Fruit fly (Drosophila melanogaster) whole organism, embryonic: ENCODE results near the gene CG10019.

Source experiments
- ATbp ChIP-seq: fragments of 200-800 bp; sonication (Bioruptor generic); optimal IDR thresholded peaks from 2 replicates; lab custom pipeline; 2017; ENCODE audit warnings: missing biosample characterization, mild to moderate bottlenecking, missing genetic modification characterization, missing genetic modification reagents
- Adf1 ChIP-seq: fragments of 200-800 bp; sonication (Bioruptor generic); IDR thresholded peaks from 2 replicates; pipeline ENCODE4 v1.3.6; 2022; ENCODE audit warnings: missing biosample characterization, missing genetic modification characterization
- CG10565 ChIP-seq: fragments of 200-800 bp; sonication (Bioruptor generic); optimal IDR thresholded peaks from 3 replicates; lab custom pipeline; 2016; ENCODE audit warnings: missing biosample characterization, mild to moderate bottlenecking, missing genetic modification characterization
- CG11504 ChIP-seq: fragments of 200-800 bp; sonication (Bioruptor generic); optimal IDR thresholded peaks from 3 replicates; lab custom pipeline; 2019; ENCODE audit warnings: missing biosample characterization, mild to moderate bottlenecking, missing genetic modification characterization, moderate library complexity
- CG13296 ChIP-seq: fragments of 200-800 bp; sonication (Bioruptor generic); optimal IDR thresholded peaks from 3 replicates; lab custom pipeline; 2018; ENCODE audit warnings: missing biosample characterization, mild to moderate bottlenecking, missing genetic modification characterization
- CG15269 ChIP-seq: fragments of 200-800 bp; sonication (Bioruptor generic); optimal IDR thresholded peaks from 2 replicates; lab custom pipeline; 2018; ENCODE audit warnings: missing biosample characterization, mild to moderate bottlenecking, missing genetic modification characterization, moderate library complexity
- CG15514 ChIP-seq: fragments of 200-800 bp; sonication (Bioruptor generic); optimal IDR thresholded peaks from 3 replicates; lab custom pipeline; 2017; ENCODE audit warnings: missing biosample characterization, missing genetic modification characterization, mild to moderate bottlenecking, moderate library complexity, missing genetic modification reagents
- CG1602 ChIP-seq: fragments of 200-800 bp; sonication (Bioruptor generic); optimal IDR thresholded peaks from 3 replicates; lab custom pipeline; 2016; ENCODE audit warnings: missing biosample characterization, missing genetic modification characterization
- CG17385 ChIP-seq: fragments of 200-800 bp; sonication (Bioruptor generic); optimal IDR thresholded peaks from 3 replicates; lab custom pipeline; 2018; ENCODE audit warnings: missing biosample characterization, mild to moderate bottlenecking, missing genetic modification characterization
- CG17568 ChIP-seq: fragments of 200-800 bp; sonication (Bioruptor generic); optimal IDR thresholded peaks from 2 replicates; lab custom pipeline; 2018; ENCODE audit warnings: missing biosample characterization, mild to moderate bottlenecking, missing genetic modification characterization, moderate library complexity
- CG1832 ChIP-seq: fragments of 200-800 bp; sonication (Bioruptor generic); optimal IDR thresholded peaks from 2 replicates; lab custom pipeline; 2017; ENCODE audit warnings: missing biosample characterization, mild to moderate bottlenecking, missing genetic modification characterization, inconsistent platforms
- CG2120 ChIP-seq: fragments of 200-800 bp; sonication (Bioruptor generic); optimal IDR thresholded peaks from 3 replicates; lab custom pipeline; 2016; ENCODE audit warnings: missing biosample characterization, missing genetic modification characterization
- CG30403 ChIP-seq: fragments of 200-800 bp; sonication (Bioruptor generic); optimal IDR thresholded peaks from 3 replicates; lab custom pipeline; 2016; ENCODE audit warnings: missing biosample characterization, missing genetic modification characterization
- CG4424 ChIP-seq: fragments of 200-800 bp; sonication (Bioruptor generic); optimal IDR thresholded peaks from 3 replicates; lab custom pipeline; 2016; ENCODE audit warnings: missing biosample characterization, missing genetic modification characterization
- CG7556 ChIP-seq: fragments of 200-800 bp; sonication (Bioruptor generic); optimal IDR thresholded peaks from 2 replicates; lab custom pipeline; 2017; ENCODE audit warnings: missing biosample characterization, mild to moderate bottlenecking, missing genetic modification characterization
- CG9817 ChIP-seq: fragments of 200-800 bp; sonication (Bioruptor generic); optimal IDR thresholded peaks from 2 replicates; lab custom pipeline; 2018; ENCODE audit warnings: missing biosample characterization, mild to moderate bottlenecking, missing genetic modification characterization, moderate library complexity
- Chrac-16 ChIP-seq: fragments of 200-800 bp; sonication (Bioruptor generic); optimal IDR thresholded peaks from 3 replicates; lab custom pipeline; 2016; ENCODE audit warnings: missing biosample characterization, missing genetic modification characterization
- CoRest ChIP-seq: fragments of 200-800 bp; sonication (Bioruptor generic); optimal IDR thresholded peaks from 3 replicates; lab custom pipeline; 2018; ENCODE audit warnings: missing biosample characterization, mild to moderate bottlenecking, missing genetic modification characterization, moderate library complexity
- D19B ChIP-seq: fragments of 200-800 bp; sonication (Bioruptor generic); optimal IDR thresholded peaks from 2 replicates; lab custom pipeline; 2017; ENCODE audit warnings: missing biosample characterization, mild to moderate bottlenecking, missing genetic modification characterization
- Dip2 ChIP-seq: fragments of 200-800 bp; sonication (Bioruptor generic); IDR thresholded peaks from 2 replicates; pipeline ENCODE4 v1.3.6; 2022; ENCODE audit warnings: missing biosample characterization, missing genetic modification characterization
- Fer1 ChIP-seq: fragments of 200-800 bp; sonication (Bioruptor generic); optimal IDR thresholded peaks from 2 replicates; lab custom pipeline; 2017; ENCODE audit warnings: missing biosample characterization, mild to moderate bottlenecking, missing genetic modification characterization
- H15 ChIP-seq: fragments of 200-800 bp; sonication (Bioruptor generic); IDR thresholded peaks from 3 replicates; pipeline ENCODE4 v1.3.6; 2022; ENCODE audit warnings: missing biosample characterization, missing genetic modification characterization
- HHEX ChIP-seq: fragments of 200-800 bp; sonication (Bioruptor generic); optimal IDR thresholded peaks from 3 replicates; lab custom pipeline; 2017; ENCODE audit warnings: missing biosample characterization, mild to moderate bottlenecking, missing genetic modification characterization, missing genetic modification reagents
- HmgZ ChIP-seq: fragments of 200-800 bp; sonication (Bioruptor generic); optimal IDR thresholded peaks from 2 replicates; lab custom pipeline; 2018; ENCODE audit warnings: missing biosample characterization, mild to moderate bottlenecking, missing genetic modification characterization
- Hmx ChIP-seq: fragments of 200-800 bp; sonication (Bioruptor generic); optimal IDR thresholded peaks from 2 replicates; lab custom pipeline; 2016; ENCODE audit warnings: missing biosample characterization, missing genetic modification characterization
- Hr51 ChIP-seq, 2 experiments: fragments of 200-800 bp; sonication (Bioruptor generic); optimal IDR thresholded peaks; 2 replicates in 1 of 2; 3 replicates in 1 of 2; lab custom pipeline; 2016 to 2018; ENCODE audit warnings: missing biosample characterization in 2 of 2, missing genetic modification characterization in 2 of 2, mild to moderate bottlenecking in 1 of 2, moderate library complexity in 1 of 2
- Meics ChIP-seq: fragments of 200-800 bp; sonication (Bioruptor generic); optimal IDR thresholded peaks from 2 replicates; lab custom pipeline; 2017; ENCODE audit warnings: missing biosample characterization, mild to moderate bottlenecking, missing genetic modification characterization
- Oli ChIP-seq: fragments of 200-800 bp; sonication (Bioruptor generic); optimal IDR thresholded peaks from 2 replicates; lab custom pipeline; 2018; ENCODE audit warnings: missing biosample characterization, mild to moderate bottlenecking, missing genetic modification characterization, moderate library complexity
- Rfx ChIP-seq: fragments of 200-800 bp; sonication (Bioruptor generic); IDR thresholded peaks from 2 replicates; pipeline ENCODE4 v1.3.6; 2022; ENCODE audit warnings: missing biosample characterization, missing genetic modification characterization
- YL-1 ChIP-seq: fragments of 200-800 bp; sonication (Bioruptor generic); optimal IDR thresholded peaks from 3 replicates; lab custom pipeline; 2017; ENCODE audit warnings: missing biosample characterization, mild to moderate bottlenecking, missing genetic modification characterization
- ash1 ChIP-seq: fragments of 200-800 bp; sonication (Bioruptor generic); optimal IDR thresholded peaks from 2 replicates; lab custom pipeline; 2018; ENCODE audit warnings: missing biosample characterization, mild to moderate bottlenecking, missing genetic modification characterization
- chm ChIP-seq: fragments of 200-800 bp; sonication (Bioruptor generic); IDR thresholded peaks from 2 replicates; pipeline ENCODE4 v1.3.6; 2022; ENCODE audit warnings: missing biosample characterization, missing genetic modification characterization
- chn ChIP-seq: fragments of 200-800 bp; sonication (Bioruptor generic); optimal IDR thresholded peaks from 2 replicates; lab custom pipeline; 2016; ENCODE audit warnings: missing biosample characterization, missing genetic modification characterization
- croc ChIP-seq: fragments of 200-800 bp; sonication (Bioruptor generic); conservative IDR thresholded peaks from 3 replicates; pipeline ENCODE4 v1.3.6; 2022; ENCODE audit warnings: missing biosample characterization, missing genetic modification characterization
- dpn ChIP-seq, 2 experiments: fragments of 200-800 bp; sonication (Bioruptor generic); optimal IDR thresholded peaks; 3 replicates each; lab custom pipeline; 2016; ENCODE audit warnings: missing biosample characterization in 2 of 2, missing genetic modification characterization in 2 of 2
- dysf ChIP-seq: fragments of 200-800 bp; sonication (Bioruptor generic); IDR thresholded peaks from 3 replicates; pipeline ENCODE4 v1.3.6; 2022; ENCODE audit warnings: missing biosample characterization, missing genetic modification characterization
- grau ChIP-seq: fragments of 200-800 bp; optimal IDR thresholded peaks from 3 replicates; lab custom pipeline; 2019; ENCODE audit warnings: missing biosample characterization, mild to moderate bottlenecking, missing genetic modification characterization, moderate library complexity
- grn ChIP-seq: fragments of 200-800 bp; sonication (Bioruptor generic); optimal IDR thresholded peaks from 3 replicates; lab custom pipeline; 2017; ENCODE audit warnings: missing biosample characterization, missing genetic modification characterization
- her ChIP-seq: fragments of 200-800 bp; sonication (Bioruptor generic); optimal IDR thresholded peaks from 2 replicates; lab custom pipeline; 2016; ENCODE audit warnings: missing biosample characterization, missing genetic modification characterization
- jigr1 ChIP-seq: fragments of 200-800 bp; sonication (Bioruptor generic); IDR thresholded peaks from 3 replicates; pipeline ENCODE4 v1.3.6; 2022; ENCODE audit warnings: missing biosample characterization, missing genetic modification characterization
- lilli ChIP-seq: fragments of 200-800 bp; sonication (Bioruptor generic); optimal IDR thresholded peaks from 3 replicates; lab custom pipeline; 2016; ENCODE audit warnings: missing biosample characterization, missing genetic modification characterization
- phol ChIP-seq: fragments of 200-800 bp; sonication (Bioruptor generic); optimal IDR thresholded peaks from 3 replicates; lab custom pipeline; 2018; ENCODE audit warnings: missing biosample characterization, mild to moderate bottlenecking, missing genetic modification characterization, moderate library complexity
- ranshi ChIP-seq: fragments of 200-800 bp; sonication (Bioruptor generic); IDR thresholded peaks from 2 replicates; pipeline ENCODE4 v1.3.6; 2022; ENCODE audit warnings: missing biosample characterization, missing genetic modification characterization
- row ChIP-seq: fragments of 200-800 bp; sonication (Bioruptor generic); IDR thresholded peaks from 3 replicates; pipeline ENCODE4 v1.3.6; 2022; ENCODE audit warnings: missing biosample characterization, missing genetic modification characterization
- run ChIP-seq: fragments of 200-800 bp; sonication (Bioruptor generic); optimal IDR thresholded peaks from 3 replicates; lab custom pipeline; 2018; ENCODE audit warnings: missing biosample characterization, mild to moderate bottlenecking, missing genetic modification characterization
- salm ChIP-seq: fragments of 200-800 bp; sonication (Bioruptor generic); optimal IDR thresholded peaks from 2 replicates; lab custom pipeline; 2018; ENCODE audit warnings: missing biosample characterization, mild to moderate bottlenecking, missing genetic modification characterization
- sens ChIP-seq: fragments of 200-800 bp; sonication (Bioruptor generic); peaks from one replicate; lab custom pipeline; 2016; ENCODE audit warnings: missing biosample characterization, missing genetic modification characterization
- tap ChIP-seq: fragments of 200-800 bp; optimal IDR thresholded peaks from 3 replicates; lab custom pipeline; 2019; ENCODE audit warnings: missing biosample characterization, mild to moderate bottlenecking, missing genetic modification characterization, moderate library complexity
- tgo ChIP-seq: fragments of 200-800 bp; sonication (Bioruptor generic); IDR thresholded peaks from 3 replicates; pipeline ENCODE4 v1.3.6; 2022; ENCODE audit warnings: missing biosample characterization, missing genetic modification characterization
- trem ChIP-seq: fragments of 200-800 bp; optimal IDR thresholded peaks from 3 replicates; lab custom pipeline; 2019; ENCODE audit warnings: missing biosample characterization, mild to moderate bottlenecking, missing genetic modification characterization, moderate library complexity
- zf30C ChIP-seq: fragments of 200-800 bp; sonication (Bioruptor generic); optimal IDR thresholded peaks from 3 replicates; lab custom pipeline; 2018; ENCODE audit warnings: missing biosample characterization, mild to moderate bottlenecking, missing genetic modification characterization

Gene CG10019

dm6 chr2L:3737682-3738081 lies 7.4 kb downstream of the CG10019 start (continued):
- TF ChIP-seq grau (tag; lab: Kevin White, UChicago) (peak; percentile 35), ash1 (GFP tag; lab: Kevin White, UChicago) (no peak), Adf1 (GFP tag; lab: Robert Waterston, UW) (no peak), CG30403 (GFP tag; lab: Kevin White, UChicago) (peak; percentile 7), Chrac-16 (no peak), CoRest (tag; lab: Kevin White, UChicago) (peak; percentile 14), CG15514 (GFP tag; lab: Kevin White, UChicago) (no peak), tgo (GFP tag; lab: Robert Waterston, UW) (no peak), Dip2 (no peak), CG17568 (no peak), CG17385 (no peak)
- TF ChIP-seq, all 482 proteins: peak for 23

- TF ChIP-seq chn (GFP tag; lab: Kevin White, UChicago) (no peak), CG10565 (GFP tag; lab: Kevin White, UChicago) (no peak), HmgZ (tag; lab: Kevin White, UChicago) (no peak), CG4424 (GFP tag; lab: Kevin White, UChicago) (no peak), run (no peak), CG1602 (GFP tag; lab: Kevin White, UChicago) (no peak), sens (peak; percentile 50), Hmx (GFP tag; lab: Kevin White, UChicago) (no peak), dpn (GFP tag; optimal IDR thresholded peaks at IDR 0.05; lab: Kevin White, UChicago) (peak in 1 of 2 experiments; percentile 14), jigr1 (GFP tag; lab: Robert Waterston, UW) (no peak), Meics (GFP tag; lab: Kevin White, UChicago) (peak; percentile 37), CG9817 (tag; lab: Kevin White, UChicago) (no peak), chm (GFP tag; lab: Robert Waterston, UW) (no peak), Fer1 (GFP tag; lab: Kevin White, UChicago) (peak; percentile 39), phol (tag; lab: Kevin White, UChicago) (peak; percentile 12), ATbp (GFP tag; lab: Kevin White, UChicago) (no peak), lilli (GFP tag; lab: Kevin White, UChicago) (peak; percentile 9), CG7556 (GFP tag; lab: Kevin White, UChicago) (peak; percentile 35), CG2120 (GFP tag; lab: Kevin White, UChicago) (peak; percentile 50), H15 (no peak), YL-1 (GFP tag; lab: Kevin White, UChicago) (no peak), Rfx (GFP tag; lab: Robert Waterston, UW) (peak; percentile 25), CG11504 (tag; lab: Kevin White, UChicago) (peak; percentile 51), croc (GFP tag; lab: Robert Waterston, UW) (no peak), trem (tag; lab: Kevin White, UChicago) (no peak), tap (no peak), CG1832 (GFP tag; lab: Kevin White, UChicago) (no peak), dysf (GFP tag; lab: Robert Waterston, UW) (no peak), CG13296 (GFP tag; lab: Kevin White, UChicago) (peak; percentile 3), Hr51 (GFP tag; optimal IDR thresholded peaks at IDR 0.05; lab: Kevin White, UChicago) (peak in 1 of 2 experiments; percentile 33), D19B (GFP tag; lab: Kevin White, UChicago) (no peak), row (GFP tag; lab: Robert Waterston, UW) (peak; percentile 52; the same call in 2 of the 3 replicates), ranshi (GFP tag; lab: Robert Waterston, UW) (no peak), zf30C (peak; percentile 66), Oli (tag; lab: Kevin White, UChicago) (peak; percentile 35), CG15269 (peak; percentile 29), grn (GFP tag; lab: Kevin White, UChicago) (no peak), HHEX (GFP tag; lab: Kevin White, UChicago) (peak; percentile 6), ash1 (GFP tag; lab: Kevin White, UChicago) (no peak), salm (no peak), her (GFP tag; lab: Kevin White, UChicago) (no peak)
These were observed 10.2 kb downstream of the CG10019 start for dm6 chr2L:3740443-3740842.
